Worm (Caenorhabditis elegans) whole organism, L1 larva: Measurements from ENCODE around the gene clec-183.

ENCODE experiments used
- C16A3.4 ChIP-seq: fragments of 150-350 bp; optimal IDR thresholded peaks from 2 replicates; lab custom pipeline; 2014; ENCODE audit warnings: missing biosample characterization, missing genetic modification characterization
- C34B4.2 ChIP-seq: sonication (generic microtip); optimal IDR thresholded peaks from 2 replicates; lab custom pipeline; 2017; ENCODE audit warnings: mild to moderate bottlenecking, missing genetic modification characterization, missing compliant biosample characterization
- F16B12.6 ChIP-seq: fragments of 150-350 bp; optimal IDR thresholded peaks from 2 replicates; lab custom pipeline; 2014; ENCODE audit warnings: missing biosample characterization, missing genetic modification characterization
- aly-2 ChIP-seq: fragments of 150-350 bp; optimal IDR thresholded peaks from 2 replicates; lab custom pipeline; 2014; ENCODE audit warnings: missing biosample characterization, missing genetic modification characterization
- ceh-63 ChIP-seq: fragments of 200-800 bp; sonication (Bioruptor generic); optimal IDR thresholded peaks from 2 replicates; lab custom pipeline; 2018; ENCODE audit warnings: mild to moderate bottlenecking, missing genetic modification characterization, missing compliant biosample characterization
- ceh-8 ChIP-seq: fragments of 200-800 bp; sonication (Bioruptor generic); optimal IDR thresholded peaks from 2 replicates; lab custom pipeline; 2018; ENCODE audit warnings: mild to moderate bottlenecking, missing genetic modification characterization, moderate library complexity, missing compliant biosample characterization
- ceh-82 ChIP-seq, 3 experiments: fragments of 150-350 bp in 1 of 3; sonication (generic microtip) in 2 of 3; optimal IDR thresholded peaks; 2 replicates each; lab custom pipeline; 2014 to 2017; ENCODE audit warnings: missing biosample characterization in 3 of 3, missing genetic modification characterization in 3 of 3
- ceh-88 ChIP-seq: fragments of 200-800 bp; sonication (Bioruptor generic); IDR thresholded peaks from 2 replicates; pipeline ENCODE4 v1.3.6; 2022; ENCODE audit warnings: missing genetic modification characterization, missing compliant biosample characterization
- ces-1 ChIP-seq: fragments of 150-350 bp; optimal IDR thresholded peaks from 2 replicates; lab custom pipeline; 2014; ENCODE audit warnings: missing biosample characterization, missing genetic modification reagents, missing genetic modification characterization
- dpl-1 ChIP-seq, 3 experiments: fragments of 150-350 bp in 2 of 3; sonication (generic microtip) in 1 of 3; optimal IDR thresholded peaks; 2 replicates each; lab custom pipeline; 2014 to 2017; ENCODE audit warnings: missing biosample characterization in 3 of 3, missing genetic modification characterization in 3 of 3, missing genetic modification reagents in 3 of 3
- dsc-1 ChIP-seq: sonication (generic microtip); optimal IDR thresholded peaks from 2 replicates; lab custom pipeline; 2016; ENCODE audit warnings: mild to moderate bottlenecking, missing genetic modification characterization, missing compliant biosample characterization
- efl-1 ChIP-seq, 4 experiments: fragments of 150-350 bp; optimal IDR thresholded peaks in 3 of 4; peaks in 1 of 4; 1 replicate in 1 of 4; 2 replicates in 3 of 4; lab custom pipeline; 2014; ENCODE audit warnings: missing biosample characterization in 2 of 4, missing genetic modification characterization in 2 of 4, missing genetic modification reagents in 2 of 4
- egl-13 ChIP-seq: sonication (generic microtip); optimal IDR thresholded peaks from 2 replicates; lab custom pipeline; 2016; ENCODE audit warnings: missing genotype, missing genetic modification reagents, missing genetic modification characterization, missing compliant biosample characterization
- elt-2 ChIP-seq: sonication (generic microtip); optimal IDR thresholded peaks from 2 replicates; lab custom pipeline; 2016; ENCODE audit warnings: missing genetic modification characterization, mild to moderate bottlenecking, inconsistent platforms, missing compliant biosample characterization, missing genetic modification reagents
- grh-1 ChIP-seq: fragments of 200-800 bp; sonication (Bioruptor generic); IDR thresholded peaks from 2 replicates; pipeline ENCODE4 v1.3.6; 2022; ENCODE audit warnings: missing genetic modification reagents, missing genetic modification characterization, missing compliant biosample characterization
- hpl-2 ChIP-seq: fragments of 150-350 bp; optimal IDR thresholded peaks from 2 replicates; lab custom pipeline; 2014; ENCODE audit warnings: missing biosample characterization, missing genetic modification reagents, missing genetic modification characterization
- lin-13 ChIP-seq: fragments of 150-350 bp; optimal IDR thresholded peaks from 2 replicates; lab custom pipeline; 2014; ENCODE audit warnings: missing biosample characterization, missing genetic modification reagents, missing genetic modification characterization
- lin-14 ChIP-seq: fragments of 200-800 bp; sonication (Bioruptor generic); optimal IDR thresholded peaks from 2 replicates; lab custom pipeline; 2018; ENCODE audit warnings: mild to moderate bottlenecking, missing genetic modification characterization, moderate library complexity, missing compliant biosample characterization
- lin-35 ChIP-seq, 2 experiments: fragments of 150-350 bp; optimal IDR thresholded peaks; 2 replicates each; lab custom pipeline; 2014; ENCODE audit warnings: missing biosample characterization in 2 of 2, missing genetic modification characterization in 2 of 2, missing genetic modification reagents in 2 of 2
- mab-9 ChIP-seq: fragments of 200-800 bp; sonication (Bioruptor generic); IDR thresholded peaks from 2 replicates; pipeline ENCODE4 v1.3.6; 2022; ENCODE audit warnings: missing genetic modification reagents, missing genetic modification characterization, missing compliant biosample characterization
- mef-2 ChIP-seq: fragments of 150-350 bp; optimal IDR thresholded peaks from 2 replicates; lab custom pipeline; 2014; ENCODE audit warnings: missing biosample characterization, missing genetic modification characterization
- nhr-11 ChIP-seq: fragments of 150-350 bp; optimal IDR thresholded peaks from 2 replicates; lab custom pipeline; 2014; ENCODE audit warnings: missing biosample characterization, missing genetic modification characterization
- nhr-19 ChIP-seq: fragments of 200-800 bp; sonication (Bioruptor generic); conservative IDR thresholded peaks from 2 replicates; pipeline ENCODE4 v1.3.6; 2022; ENCODE audit warnings: missing genetic modification characterization, missing compliant biosample characterization
- nhr-20 ChIP-seq: sonication (generic microtip); optimal IDR thresholded peaks from 2 replicates; lab custom pipeline; 2016; ENCODE audit warnings: mild to moderate bottlenecking, missing genetic modification characterization, missing compliant biosample characterization
- nhr-237 ChIP-seq: fragments of 150-350 bp; optimal IDR thresholded peaks from 2 replicates; lab custom pipeline; 2014; ENCODE audit warnings: missing biosample characterization, missing genetic modification characterization
- nhr-47 ChIP-seq: sonication (generic microtip); optimal IDR thresholded peaks from 2 replicates; lab custom pipeline; 2016; ENCODE audit warnings: mild to moderate bottlenecking, missing genetic modification characterization, moderate library complexity, missing compliant biosample characterization
- nhr-71 ChIP-seq: sonication (generic microtip); optimal IDR thresholded peaks from 2 replicates; lab custom pipeline; 2016; ENCODE audit warnings: mild to moderate bottlenecking, missing genetic modification characterization, moderate library complexity, missing compliant biosample characterization
- nhr-76 ChIP-seq: sonication (generic microtip); optimal IDR thresholded peaks from 2 replicates; lab custom pipeline; 2017; ENCODE audit warnings: missing biosample characterization, missing genetic modification characterization
- nhr-85 ChIP-seq: sonication (generic microtip); peaks from one replicate; lab custom pipeline; 2016; ENCODE audit warnings: missing genetic modification characterization, inconsistent platforms, missing compliant biosample characterization
- nhr-90 ChIP-seq: sonication (generic microtip); optimal IDR thresholded peaks from 2 replicates; lab custom pipeline; 2016; ENCODE audit warnings: mild to moderate bottlenecking, missing genetic modification characterization, missing compliant biosample characterization; ENCODE audit not compliant: poor library complexity
- pag-3 ChIP-seq: sonication (generic microtip); optimal IDR thresholded peaks from 2 replicates; lab custom pipeline; 2017; ENCODE audit warnings: missing genetic modification characterization, mild to moderate bottlenecking, missing compliant biosample characterization, antibody characterized with exemption, borderline replicate concordance; ENCODE audit not compliant: insufficient read depth
- rnt-1 ChIP-seq: sonication (generic microtip); optimal IDR thresholded peaks from 2 replicates; lab custom pipeline; 2016; ENCODE audit warnings: mild to moderate bottlenecking, missing genetic modification characterization, moderate library complexity, missing compliant biosample characterization
- skn-1 ChIP-seq: fragments of 150-350 bp; optimal IDR thresholded peaks from 2 replicates; lab custom pipeline; 2014; ENCODE audit warnings: missing biosample characterization, missing genetic modification characterization
- sox-4 ChIP-seq: sonication (generic microtip); optimal IDR thresholded peaks from 2 replicates; lab custom pipeline; 2016; ENCODE audit warnings: missing genetic modification characterization, missing compliant biosample characterization
- sup-37 ChIP-seq: fragments of 200-800 bp; sonication (Bioruptor generic); optimal IDR thresholded peaks from 2 replicates; lab custom pipeline; 2018; ENCODE audit warnings: mild to moderate bottlenecking, missing genetic modification characterization, missing compliant biosample characterization
- tbx-2 ChIP-seq: sonication (generic microtip); optimal IDR thresholded peaks from 2 replicates; lab custom pipeline; 2016; ENCODE audit warnings: missing genetic modification characterization, missing compliant biosample characterization
- tlp-1 ChIP-seq: fragments of 150-350 bp; optimal IDR thresholded peaks from 2 replicates; lab custom pipeline; 2014; ENCODE audit warnings: missing biosample characterization, missing genetic modification characterization
- unc-30 ChIP-seq: sonication (generic microtip); optimal IDR thresholded peaks from 2 replicates; lab custom pipeline; 2017; ENCODE audit warnings: missing biosample characterization, missing genetic modification characterization
- unc-62 ChIP-seq: fragments of 150-350 bp; optimal IDR thresholded peaks from 2 replicates; lab custom pipeline; 2014; ENCODE audit warnings: missing biosample characterization, missing genetic modification reagents, missing genetic modification characterization
- unc-98 ChIP-seq: fragments of 200-800 bp; sonication (Bioruptor generic); IDR thresholded peaks from 2 replicates; pipeline ENCODE4 v1.3.6; 2022; ENCODE audit warnings: missing genetic modification characterization, missing compliant biosample characterization
- xbp-1 ChIP-seq: sonication (generic microtip); optimal IDR thresholded peaks from 2 replicates; lab custom pipeline; 2016; ENCODE audit warnings: missing genetic modification characterization, missing compliant biosample characterization

The clec-183 gene

ce11 chrIV:9321039-9321851 is 6.6 kb upstream of the clec-183 start, which contains the start of the genes F49C12.12 and vha-17 (continued):
- TF ChIP-seq lin-13 (GFP tag; lab: Kevin White, UChicago) (no peak), nhr-20 (tag; lab: Kevin White, UChicago) (peak; percentile 25), dsc-1 (tag; lab: Kevin White, UChicago) (no peak), aly-2 (no peak), mef-2 (tag; lab: Kevin White, UChicago) (no peak), xbp-1 (tag; lab: Kevin White, UChicago) (peak; percentile 33), grh-1 (no peak), nhr-71 (tag; lab: Kevin White, UChicago) (peak; percentile 32), unc-98 (GFP tag; lab: Robert Waterston, UW) (no peak), ceh-88 (GFP tag; lab: Robert Waterston, UW) (no peak)

ce11 chrIV:9322489-9322888 is 5.3 kb upstream of the clec-183 start:
- TF ChIP-seq nhr-85 (tag; lab: Kevin White, UChicago) (no peak), nhr-11 (tag; lab: Kevin White, UChicago) (no peak), nhr-237 (no peak), nhr-90 (tag; lab: Kevin White, UChicago) (peak; percentile 0), C16A3.4 (tag; lab: Kevin White, UChicago) (no peak), lin-13 (GFP tag; lab: Kevin White, UChicago) (no peak), ces-1 (GFP tag; lab: Kevin White, UChicago) (no peak), nhr-47 (tag; lab: Kevin White, UChicago) (peak; percentile 7), lin-35 (GFP tag; optimal IDR thresholded peaks at IDR 0.05; lab: Kevin White, UChicago) (peak in 1 of 2 experiments; percentile 6), hpl-2 (GFP tag; lab: Kevin White, UChicago) (peak; percentile 8), xbp-1 (tag; lab: Kevin White, UChicago) (no peak), efl-1 (optimal IDR thresholded peaks at IDR 0.05; lab: Kevin White, UChicago) (no peak), efl-1 (GFP tag; optimal IDR thresholded peaks at IDR 0.05 in 1 of 2; lab: Kevin White, UChicago) (peak in 1 of 2 experiments; percentile 68), lin-14 (GFP tag; lab: Kevin White, UChicago) (no peak)

ce11 chrIV:9323989-9324506 is 3.8 kb upstream of the clec-183 start, which contains the start of the genes nspg-11 and F49C12.15:
Gene nspg-11, minus strand, starts transcription at chrIV:9324089.
Gene F49C12.15, plus strand, starts transcription at chrIV:9324456.
- TF ChIP-seq nhr-20 (tag; lab: Kevin White, UChicago) (no peak), tbx-2 (no peak), sox-4 (tag; lab: Kevin White, UChicago) (no peak), nhr-76 (tag; lab: Kevin White, UChicago) (no peak), ceh-8 (GFP tag; lab: Kevin White, UChicago) (no peak), sup-37 (GFP tag; lab: Kevin White, UChicago) (no peak), F16B12.6 (tag; lab: Kevin White, UChicago) (no peak), pag-3 (no peak), egl-13 (tag; lab: Kevin White, UChicago) (no peak), mab-9 (GFP tag; lab: Robert Waterston, UW) (no peak), dsc-1 (tag; lab: Kevin White, UChicago) (no peak), rnt-1 (tag; lab: Kevin White, UChicago) (no peak), nhr-85 (tag; lab: Kevin White, UChicago) (no peak), unc-98 (GFP tag; lab: Robert Waterston, UW) (no peak), skn-1 (tag; lab: Kevin White, UChicago) (no peak), nhr-90 (tag; lab: Kevin White, UChicago) (no peak)

- TF ChIP-seq nhr-71 (tag; lab: Kevin White, UChicago), result no peak
- TF ChIP-seq dsc-1 (tag; lab: Kevin White, UChicago), result no peak
- TF ChIP-seq ces-1 (GFP tag; lab: Kevin White, UChicago), result no peak
- TF ChIP-seq F16B12.6 (tag; lab: Kevin White, UChicago), result no peak
- no peak for TF ChIP-seq nhr-11 (tag; lab: Kevin White, UChicago)
- TF ChIP-seq ceh-8 (GFP tag; lab: Kevin White, UChicago), result no peak
- no peak for TF ChIP-seq ceh-63 (GFP tag; lab: Kevin White, UChicago)
- no peak for TF ChIP-seq elt-2 (tag; lab: Kevin White, UChicago)
- TF ChIP-seq unc-98 (GFP tag; lab: Robert Waterston, UW), result no peak
- no peak for TF ChIP-seq ceh-82 (tag; optimal IDR thresholded peaks at IDR 0.05; lab: Kevin White, UChicago)
- TF ChIP-seq unc-30 (tag; lab: Kevin White, UChicago), result no peak
- no peak for TF ChIP-seq nhr-237
- TF ChIP-seq dpl-1 (GFP tag; optimal IDR thresholded peaks at IDR 0.05; lab: Kevin White, UChicago), result no peak
- TF ChIP-seq hpl-2 (GFP tag; lab: Kevin White, UChicago), result no peak
- no peak for TF ChIP-seq tlp-1
- no peak for TF ChIP-seq nhr-90 (tag; lab: Kevin White, UChicago)
- no peak for TF ChIP-seq unc-62 (GFP tag; lab: Kevin White, UChicago)
- TF ChIP-seq nhr-19 (GFP tag; lab: Robert Waterston, UW), result no peak
- TF ChIP-seq sup-37 (GFP tag; lab: Kevin White, UChicago), result no peak
- no peak for TF ChIP-seq C34B4.2 (tag; lab: Kevin White, UChicago)
Measured at ce11 chrIV:9330755-9331154, 2.9 kb downstream of the clec-183 start, which contains the start of gene nspg-7.1. Gene nspg-7.1, minus strand, starts transcription at chrIV:9330855.
